Fruit fly (Drosophila melanogaster) whole organism, embryonic: ENCODE measurements around the gene CG1999.

Experiments used
- Adf1 ChIP-seq: fragments of 200-800 bp; sonication (Bioruptor generic); IDR thresholded peaks from 2 replicates; pipeline ENCODE4 v1.3.6; 2022; ENCODE audit warnings: missing biosample characterization, missing genetic modification characterization
- Awh ChIP-seq: fragments of 200-800 bp; sonication (Bioruptor generic); IDR thresholded peaks from 2 replicates; pipeline ENCODE4, ENCODE4 v1.3.6; 2022; ENCODE audit warnings: missing biosample characterization, missing genetic modification characterization
- Blimp-1 ChIP-seq: fragments of 200-800 bp; sonication (Bioruptor generic); optimal IDR thresholded peaks from 3 replicates; lab custom pipeline; 2018; ENCODE audit warnings: missing biosample characterization, missing genetic modification characterization, mild to moderate bottlenecking, moderate library complexity, missing genetic modification reagents
- CG10462 ChIP-seq: fragments of 200-800 bp; sonication (Bioruptor generic); optimal IDR thresholded peaks from 2 replicates; lab custom pipeline; 2016; ENCODE audit warnings: missing biosample characterization, missing genetic modification characterization
- CG11398 ChIP-seq: fragments of 200-800 bp; sonication (Bioruptor generic); optimal IDR thresholded peaks from 2 replicates; lab custom pipeline; 2016; ENCODE audit warnings: missing biosample characterization, missing genetic modification characterization
- CG11456 ChIP-seq: fragments of 200-800 bp; sonication (Bioruptor generic); IDR thresholded peaks from 3 replicates; pipeline ENCODE4 v1.3.6; 2022; ENCODE audit warnings: missing biosample characterization, missing genetic modification characterization
- CG17829 ChIP-seq: fragments of 200-800 bp; optimal IDR thresholded peaks from 2 replicates; lab custom pipeline; 2019; ENCODE audit warnings: missing biosample characterization, mild to moderate bottlenecking, missing genetic modification characterization, moderate library complexity
- CG1832 ChIP-seq: fragments of 200-800 bp; sonication (Bioruptor generic); optimal IDR thresholded peaks from 2 replicates; lab custom pipeline; 2017; ENCODE audit warnings: missing biosample characterization, mild to moderate bottlenecking, missing genetic modification characterization, inconsistent platforms
- CG18599 ChIP-seq: fragments of 200-800 bp; sonication (Bioruptor generic); optimal IDR thresholded peaks from 3 replicates; lab custom pipeline; 2017; ENCODE audit warnings: missing biosample characterization, missing genetic modification characterization, mild to moderate bottlenecking, moderate library complexity, missing genetic modification reagents
- CG2120 ChIP-seq: fragments of 200-800 bp; sonication (Bioruptor generic); optimal IDR thresholded peaks from 3 replicates; lab custom pipeline; 2016; ENCODE audit warnings: missing biosample characterization, missing genetic modification characterization
- CG2678 ChIP-seq: fragments of 200-800 bp; sonication (Bioruptor generic); optimal IDR thresholded peaks from 3 replicates; lab custom pipeline; 2019; ENCODE audit warnings: missing biosample characterization, mild to moderate bottlenecking, missing genetic modification characterization, moderate library complexity
- CG31224 ChIP-seq: fragments of 200-800 bp; sonication (Bioruptor generic); IDR thresholded peaks from 2 replicates; pipeline ENCODE4 v1.3.6; 2022; ENCODE audit warnings: missing biosample characterization, missing genetic modification characterization
- CG31365 ChIP-seq: fragments of 200-800 bp; sonication (Bioruptor generic); optimal IDR thresholded peaks from 2 replicates; lab custom pipeline; 2018; ENCODE audit warnings: missing biosample characterization, mild to moderate bottlenecking, missing genetic modification characterization
- CG31441 ChIP-seq: fragments of 200-800 bp; sonication (Bioruptor generic); IDR thresholded peaks from 2 replicates; pipeline ENCODE4 v1.3.6; 2022; ENCODE audit warnings: missing biosample characterization, missing genetic modification characterization
- CG33557 ChIP-seq: fragments of 200-800 bp; sonication (Bioruptor generic); optimal IDR thresholded peaks from 2 replicates; lab custom pipeline; 2019; ENCODE audit warnings: missing biosample characterization, mild to moderate bottlenecking, missing genetic modification characterization, moderate library complexity
- CG3407 ChIP-seq: fragments of 200-800 bp; sonication (Bioruptor generic); optimal IDR thresholded peaks from 2 replicates; lab custom pipeline; 2018; ENCODE audit warnings: missing biosample characterization, mild to moderate bottlenecking, missing genetic modification characterization
- CG4617 ChIP-seq: fragments of 200-800 bp; sonication (Bioruptor generic); optimal IDR thresholded peaks from 3 replicates; lab custom pipeline; 2016; ENCODE audit warnings: missing biosample characterization, missing genetic modification characterization, borderline replicate concordance
- CG4854 ChIP-seq: fragments of 200-800 bp; sonication (Bioruptor generic); optimal IDR thresholded peaks from 2 replicates; lab custom pipeline; 2016; ENCODE audit warnings: missing biosample characterization, missing genetic modification characterization, inconsistent platforms
- CG5245 ChIP-seq: fragments of 200-800 bp; sonication (Bioruptor generic); optimal IDR thresholded peaks from 3 replicates; lab custom pipeline; 2016; ENCODE audit warnings: missing biosample characterization, missing genetic modification characterization
- CG7357 ChIP-seq: fragments of 200-800 bp; sonication (Bioruptor generic); IDR thresholded peaks from 3 replicates; pipeline ENCODE4 v1.3.6; 2022; ENCODE audit warnings: missing biosample characterization, missing genetic modification characterization
- CG8290 ChIP-seq, 3 experiments: fragments of 200-800 bp; sonication (Bioruptor generic); optimal IDR thresholded peaks; 2 replicates each; lab custom pipeline; 2016 to 2019; ENCODE audit warnings: missing biosample characterization in 3 of 3, missing genetic modification characterization in 3 of 3, mild to moderate bottlenecking in 2 of 3, moderate library complexity in 1 of 3
- D ChIP-seq, 2 experiments: fragments of 200-800 bp in 1 of 2; fragments of >200 bp in 1 of 2; sonication (Bioruptor generic) in 1 of 2; optimal IDR thresholded peaks; 2 replicates in 1 of 2; 3 replicates in 1 of 2; lab custom pipeline; 2017; ENCODE audit warnings: mild to moderate bottlenecking in 1 of 2, missing biosample characterization in 1 of 2, missing genetic modification characterization in 1 of 2, missing genetic modification reagents in 1 of 2
- D19A ChIP-seq: fragments of 200-800 bp; optimal IDR thresholded peaks from 3 replicates; lab custom pipeline; 2019; ENCODE audit warnings: missing biosample characterization, mild to moderate bottlenecking, missing genetic modification characterization, moderate library complexity
- Drgx ChIP-seq: fragments of 200-800 bp; sonication (Bioruptor generic); IDR thresholded peaks from 2 replicates; pipeline ENCODE4 v1.3.6; 2022; ENCODE audit warnings: missing biosample characterization, missing genetic modification characterization
- Gug ChIP-seq: fragments of 200-800 bp; sonication (Bioruptor generic); IDR thresholded peaks from 4 replicates; pipeline ENCODE4 v1.3.6; 2022; ENCODE audit warnings: missing biosample characterization, missing genetic modification characterization
- HLH3B ChIP-seq: fragments of 200-800 bp; sonication (Bioruptor generic); IDR thresholded peaks from 2 replicates; pipeline ENCODE4 v1.3.6; 2022; ENCODE audit warnings: missing biosample characterization, missing genetic modification characterization
- Hey ChIP-seq: fragments of 200-800 bp; sonication (Bioruptor generic); optimal IDR thresholded peaks from 3 replicates; lab custom pipeline; 2018; ENCODE audit warnings: missing biosample characterization, mild to moderate bottlenecking, missing genetic modification characterization
- MESR4 ChIP-seq: fragments of 200-800 bp; sonication (Bioruptor generic); optimal IDR thresholded peaks from 2 replicates; lab custom pipeline; 2018; ENCODE audit warnings: missing biosample characterization, mild to moderate bottlenecking, missing genetic modification characterization, moderate library complexity
- MTF-1 ChIP-seq: fragments of 200-800 bp; sonication (Bioruptor generic); optimal IDR thresholded peaks from 2 replicates; lab custom pipeline; 2018; ENCODE audit warnings: missing biosample characterization, mild to moderate bottlenecking, missing genetic modification characterization, borderline replicate concordance
- Max ChIP-seq: fragments of 200-800 bp; sonication (Bioruptor generic); optimal IDR thresholded peaks from 2 replicates; lab custom pipeline; 2016; ENCODE audit warnings: missing biosample characterization, mild to moderate bottlenecking, missing genetic modification characterization
- abd-A ChIP-seq: fragments of 200-800 bp; sonication (Bioruptor generic); optimal IDR thresholded peaks from 3 replicates; lab custom pipeline; 2019; ENCODE audit warnings: missing biosample characterization, mild to moderate bottlenecking, missing genetic modification characterization, moderate library complexity
- ap ChIP-seq: fragments of 200-800 bp; sonication (Bioruptor generic); IDR thresholded peaks from 2 replicates; pipeline ENCODE4 v1.3.6; 2022; ENCODE audit warnings: missing biosample characterization, missing genetic modification characterization
- bowl ChIP-seq: fragments of 200-800 bp; sonication (Bioruptor generic); IDR thresholded peaks from 2 replicates; pipeline ENCODE4 v1.3.6; 2022; ENCODE audit warnings: missing biosample characterization, missing genetic modification characterization
- cas ChIP-seq: fragments of 200-800 bp; sonication (Bioruptor generic); IDR thresholded peaks from 2 replicates; pipeline ENCODE4 v1.3.6; 2022; ENCODE audit warnings: missing biosample characterization, missing genetic modification characterization
- cato ChIP-seq: fragments of 200-800 bp; sonication (Bioruptor generic); optimal IDR thresholded peaks from 2 replicates; lab custom pipeline; 2016; ENCODE audit warnings: missing biosample characterization, missing genetic modification characterization, borderline replicate concordance
- dmrt99B ChIP-seq: fragments of 200-800 bp; sonication (Bioruptor generic); optimal IDR thresholded peaks from 2 replicates; lab custom pipeline; 2018; ENCODE audit warnings: missing biosample characterization, mild to moderate bottlenecking, missing genetic modification characterization, moderate library complexity
- gsb-n ChIP-seq: fragments of 200-800 bp; sonication (Bioruptor generic); optimal IDR thresholded peaks from 3 replicates; lab custom pipeline; 2018; ENCODE audit warnings: missing biosample characterization, mild to moderate bottlenecking, missing genetic modification characterization
- hkb ChIP-seq, 2 experiments: fragments of 200-800 bp in 1 of 2; fragments of >200 bp in 1 of 2; sonication (Bioruptor generic) in 1 of 2; IDR thresholded peaks in 1 of 2; optimal IDR thresholded peaks in 1 of 2; 2 replicates each; pipeline versions ENCODE4 v1.3.6 to Lab custom; 2017 to 2022; ENCODE audit warnings: missing biosample characterization in 1 of 2, missing genetic modification characterization in 1 of 2
- jing ChIP-seq: fragments of 200-800 bp; sonication (Bioruptor generic); optimal IDR thresholded peaks from 2 replicates; lab custom pipeline; 2018; ENCODE audit warnings: missing biosample characterization, mild to moderate bottlenecking, missing genetic modification characterization
- ken ChIP-seq: fragments of 200-800 bp; sonication (Bioruptor generic); IDR thresholded peaks from 3 replicates; pipeline ENCODE4 v1.3.6; 2022; ENCODE audit warnings: missing biosample characterization, missing genetic modification characterization
- mam ChIP-seq: fragments of 200-800 bp; sonication (Bioruptor generic); optimal IDR thresholded peaks from 3 replicates; lab custom pipeline; 2016; ENCODE audit warnings: missing biosample characterization, missing genetic modification characterization
- mirr ChIP-seq: fragments of 200-800 bp; sonication (Bioruptor generic); optimal IDR thresholded peaks from 3 replicates; lab custom pipeline; 2018; ENCODE audit warnings: missing biosample characterization, mild to moderate bottlenecking, missing genetic modification characterization
- sc ChIP-seq, 3 experiments: fragments of >200 bp in 2 of 3; fragments of 200-800 bp in 1 of 3; sonication (Bioruptor generic) in 1 of 3; optimal IDR thresholded peaks; 2 replicates in 2 of 3; 3 replicates in 1 of 3; lab custom pipeline; 2017; ENCODE audit warnings: mild to moderate bottlenecking in 1 of 3, missing biosample characterization in 1 of 3, missing genetic modification characterization in 1 of 3, missing genetic modification reagents in 1 of 3
- sd ChIP-seq: fragments of 200-800 bp; sonication (Bioruptor generic); optimal IDR thresholded peaks from 3 replicates; lab custom pipeline; 2018; ENCODE audit warnings: missing biosample characterization, mild to moderate bottlenecking, missing genetic modification characterization, moderate library complexity
- trh ChIP-seq: fragments of 200-800 bp; sonication (Bioruptor generic); optimal IDR thresholded peaks from 2 replicates; lab custom pipeline; 2016; ENCODE audit warnings: missing biosample characterization, missing genetic modification characterization
- vfl ChIP-seq: fragments of 200-800 bp; sonication (Bioruptor generic); optimal IDR thresholded peaks from 2 replicates; lab custom pipeline; 2016; ENCODE audit warnings: missing biosample characterization, missing genetic modification characterization
- zen ChIP-seq: fragments of 200-800 bp; sonication (Bioruptor generic); optimal IDR thresholded peaks from 3 replicates; lab custom pipeline; 2018; ENCODE audit warnings: missing biosample characterization, mild to moderate bottlenecking, missing genetic modification characterization, moderate library complexity

Gene CG1999

dm6 chrX:7319053-7319702 lies 39.4 kb upstream of the CG1999 start (continued):
- TF ChIP-seq CG1832 (GFP tag; lab: Kevin White, UChicago) (peak; percentile 62), mirr (GFP tag; lab: Kevin White, UChicago) (no peak), sd (tag; lab: Kevin White, UChicago) (no peak), abd-A (tag; lab: Kevin White, UChicago) (no peak), zen (peak; percentile 86), CG11456 (GFP tag; lab: Robert Waterston, UW) (no peak), CG4854 (GFP tag; lab: Kevin White, UChicago) (no peak), D19A (tag; lab: Kevin White, UChicago) (peak; percentile 84), CG8290 (GFP tag; optimal IDR thresholded peaks at IDR 0.05; lab: Kevin White, UChicago) (peak; percentile 71), CG8290 (tag; optimal IDR thresholded peaks at IDR 0.05; lab: Kevin White, UChicago) (peak in 1 of 2 experiments; percentile 9), MESR4 (no peak), Adf1 (GFP tag; lab: Robert Waterston, UW) (peak; percentile 14; the same call in 1 of the 2 replicates), vfl (GFP tag; lab: Kevin White, UChicago) (no peak), CG31365 (tag; lab: Kevin White, UChicago) (no peak), sc (optimal IDR thresholded peaks at IDR 0.05; lab: Kevin White, UChicago) (no peak), sc (GFP tag; optimal IDR thresholded peaks at IDR 0.05; lab: Kevin White, UChicago) (peak; percentile 76), ap (GFP tag; lab: Robert Waterston, UW) (0 out of 2 replicates have a peak, but pooled peaks have one; percentile 47), Max (peak; percentile 48), jing (GFP tag; lab: Kevin White, UChicago) (peak; percentile 74), trh (GFP tag; lab: Kevin White, UChicago) (peak; percentile 52), CG2678 (tag; lab: Kevin White, UChicago) (peak; percentile 81), gsb-n (tag; lab: Kevin White, UChicago) (peak; percentile 92), ken (GFP tag; lab: Robert Waterston, UW) (peak; percentile 71), CG33557 (GFP tag; lab: Kevin White, UChicago) (peak; percentile 89), CG10462 (peak; percentile 56), mam (GFP tag; lab: Kevin White, UChicago) (peak; percentile 15), CG11398 (GFP tag; lab: Kevin White, UChicago) (no peak), CG18599 (GFP tag; lab: Kevin White, UChicago) (peak; percentile 26), bowl (GFP tag; lab: Robert Waterston, UW) (0 out of 2 replicates have a peak, but pooled peaks have one; percentile 36), Blimp-1 (peak; percentile 87), CG2120 (GFP tag; lab: Kevin White, UChicago) (no peak), D (optimal IDR thresholded peaks at IDR 0.05; lab: Kevin White, UChicago) (no peak), D (GFP tag; optimal IDR thresholded peaks at IDR 0.05; lab: Kevin White, UChicago) (peak; percentile 84), Gug (GFP tag; lab: Robert Waterston, UW) (no peak), CG7357 (GFP tag; lab: Robert Waterston, UW) (peak; percentile 54; the same call in 2 of the 3 replicates), Hey (tag; lab: Kevin White, UChicago) (no peak), CG5245 (peak; percentile 55), CG31224 (GFP tag; lab: Robert Waterston, UW) (no peak), hkb (optimal IDR thresholded peaks at IDR 0.05; lab: Kevin White, UChicago) (no peak), hkb (GFP tag; IDR thresholded peaks at IDR 0.05; lab: Robert Waterston, UW) (peak; percentile 64), CG4617 (GFP tag; lab: Kevin White, UChicago) (peak; percentile 55), CG31441 (GFP tag; lab: Robert Waterston, UW) (peak; percentile 88), Awh (GFP tag; lab: Robert Waterston, UW) (peak; percentile 38; the same call in 1 of the 2 replicates), CG17829 (tag; lab: Kevin White, UChicago) (peak; percentile 88), cato (GFP tag; lab: Kevin White, UChicago) (peak; percentile 73), CG3407 (GFP tag; lab: Kevin White, UChicago) (peak; percentile 69), MTF-1 (GFP tag; lab: Kevin White, UChicago) (peak; percentile 56), HLH3B (GFP tag; lab: Robert Waterston, UW) (peak; percentile 49; the same call in 1 of the 2 replicates), cas (no peak), dmrt99B (tag; lab: Kevin White, UChicago) (peak; percentile 78), Drgx (GFP tag; lab: Robert Waterston, UW) (peak; percentile 61)
